Worm (Caenorhabditis elegans) whole organism, L4/young adult: ENCODE measurements around the gene F55G1.6.

Experiments used
- W03F9.2 ChIP-seq: fragments of 150-350 bp; optimal IDR thresholded peaks from 2 replicates; lab custom pipeline; 2014; ENCODE audit warnings: missing biosample characterization, missing genetic modification characterization
- dao-5 ChIP-seq: sonication (generic microtip); optimal IDR thresholded peaks from 2 replicates; lab custom pipeline; 2016; ENCODE audit warnings: missing genotype, missing genetic modification characterization, moderate library complexity, missing compliant biosample characterization
- him-1 ChIP-seq: sonication (generic microtip); optimal IDR thresholded peaks from 2 replicates; lab custom pipeline; 2016; ENCODE audit warnings: missing genotype, missing genetic modification reagents, missing genetic modification characterization, missing compliant biosample characterization

DNA sequence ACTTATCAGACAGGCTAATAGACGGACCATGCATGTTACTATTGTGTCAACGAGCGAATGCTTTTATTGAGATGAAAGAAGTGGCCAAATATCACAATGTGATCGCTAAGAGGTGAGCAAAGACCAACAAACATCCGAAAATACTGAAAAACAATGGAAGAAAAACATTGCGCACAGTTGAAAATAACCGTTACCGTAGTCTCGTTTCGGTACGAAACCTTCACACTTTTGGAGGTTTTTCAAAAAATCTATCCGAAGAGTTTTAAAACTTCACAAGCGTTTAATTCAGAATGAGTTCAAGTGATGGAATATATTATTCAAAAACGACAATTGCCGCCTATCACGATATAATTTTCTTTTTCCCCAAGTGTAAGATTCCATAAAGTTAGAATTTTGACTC, 35.5 kb downstream of the F55G1.6 start:
- TF ChIP-seq W03F9.2 (tag; lab: Kevin White, UChicago) (no peak), dao-5 (tag; lab: Kevin White, UChicago) (no peak), him-1 (no peak)
